Worm (Caenorhabditis elegans): ENCODE measurements around the gene Y48A6C.8.

The Y48A6C.8 gene

DNA sequence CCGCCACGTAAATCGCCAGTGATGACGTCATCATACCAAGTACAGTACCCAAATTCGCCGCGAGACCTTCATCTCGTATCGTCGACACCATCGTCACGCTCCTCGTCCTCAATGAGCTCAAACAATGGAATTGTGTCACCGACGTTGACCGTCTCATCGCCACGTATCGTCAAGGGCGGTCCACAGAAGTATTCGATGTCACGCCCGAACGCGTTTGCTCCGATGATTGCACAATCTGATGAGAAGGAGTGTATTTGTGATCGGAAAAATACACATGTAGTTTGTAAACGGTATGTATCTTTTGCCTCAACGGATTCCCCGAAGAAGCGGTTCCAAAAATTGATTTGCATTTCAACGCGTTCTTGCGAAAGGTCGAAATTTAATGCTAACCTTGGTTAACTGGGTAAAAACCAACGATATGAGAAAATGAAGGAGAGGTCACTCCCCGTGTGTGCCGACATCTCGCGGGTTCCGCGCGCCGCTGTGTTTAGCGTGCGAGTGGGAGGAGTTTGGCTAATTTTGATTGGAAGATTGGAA is 37.2 kb downstream of the Y48A6C.8 start (continued):
- no peak for TF ChIP-seq B0261.1 (tag; optimal IDR thresholded peaks at IDR 0.05)
- no peak for TF ChIP-seq attf-3 (GFP tag; conservative IDR thresholded peaks at IDR 0.05)
- TF ChIP-seq sea-2 (GFP tag; IDR thresholded peaks at IDR 0.05), result no peak
- TF ChIP-seq F49E8.2 (tag; optimal IDR thresholded peaks at IDR 0.05; ENCODE audit: insufficient read depth), result peak; percentile 92
- TF ChIP-seq egl-18 (GFP tag; IDR thresholded peaks at IDR 0.05), result no peak
- TF ChIP-seq madf-3 (GFP tag; IDR thresholded peaks at IDR 0.05), result 0 out of 2 replicates have a peak, but pooled peaks have one; percentile 62
- peak; percentile 82 for TF ChIP-seq F52B5.7 (tag; optimal IDR thresholded peaks at IDR 0.05)
- TF ChIP-seq ZK185.1 (tag; optimal IDR thresholded peaks at IDR 0.05; ENCODE audit: poor library complexity, severe bottlenecking), result peak; percentile 36
- peak; percentile 90 for TF ChIP-seq ceh-100 (GFP tag; IDR thresholded peaks at IDR 0.05)
- no peak for TF ChIP-seq dpl-1 (GFP tag; optimal IDR thresholded peaks at IDR 0.05)
- TF ChIP-seq attf-5 (GFP tag; optimal IDR thresholded peaks at IDR 0.05), result no peak
- peak; percentile 59 for TF ChIP-seq him-1 (tag; optimal IDR thresholded peaks at IDR 0.05)
- TF ChIP-seq somi-1 (GFP tag; optimal IDR thresholded peaks at IDR 0.05), result no peak
- no peak for TF ChIP-seq nfya-1 (tag; optimal IDR thresholded peaks at IDR 0.05; ENCODE audit: borderline replicate concordance, insufficient read depth)
- TF ChIP-seq gei-17 (GFP tag; optimal IDR thresholded peaks at IDR 0.05), result peak; percentile 51
- TF ChIP-seq pbrm-1 (GFP tag; IDR thresholded peaks at IDR 0.05), result peak; percentile 92
- TF ChIP-seq mcd-1 (GFP tag; IDR thresholded peaks at IDR 0.05), result peak; percentile 62
- no peak for TF ChIP-seq nhr-179 (tag; optimal IDR thresholded peaks at IDR 0.05)
- TF ChIP-seq fkh-3 (tag; optimal IDR thresholded peaks at IDR 0.05), result peak; percentile 13
- TF ChIP-seq F22D6.2 (tag; optimal IDR thresholded peaks at IDR 0.05), result no peak
- TF ChIP-seq nfya-2 (GFP tag; IDR thresholded peaks at IDR 0.05), result 0 out of 2 replicates have a peak, but pooled peaks have one; percentile 4
- TF ChIP-seq ceh-27 (GFP tag; optimal IDR thresholded peaks at IDR 0.05), result no peak
- peak; percentile 52 for TF ChIP-seq unc-130 (GFP tag; optimal IDR thresholded peaks at IDR 0.05)
- TF ChIP-seq dox-1 (GFP tag; IDR thresholded peaks at IDR 0.05), result peak; percentile 61
- peak; percentile 26 for TF ChIP-seq ztf-26 (tag; optimal IDR thresholded peaks at IDR 0.05)
- no peak for TF ChIP-seq F39B2.1 (GFP tag; IDR thresholded peaks at IDR 0.05)
- peak; percentile 43 for TF ChIP-seq die-1 (tag; optimal IDR thresholded peaks at IDR 0.05)
- TF ChIP-seq egrh-3 (GFP tag; IDR thresholded peaks at IDR 0.05), result no peak
- TF ChIP-seq aptf-3 (GFP tag; IDR thresholded peaks at IDR 0.05), result 0 out of 2 replicates have a peak, but pooled peaks have one; percentile 41
- TF ChIP-seq zfh-2 (GFP tag; conservative IDR thresholded peaks at IDR 0.05), result no peak; the same call in 1 of the 2 replicates
- TF ChIP-seq nhr-90 (tag; optimal IDR thresholded peaks at IDR 0.05), result no peak
- peak; percentile 78 for TF ChIP-seq tbp1 (GFP tag; optimal IDR thresholded peaks at IDR 0.05)
- no peak for TF ChIP-seq tbx-9 (tag; optimal IDR thresholded peaks at IDR 0.05; ENCODE audit: borderline replicate concordance)
- peak; percentile 79 for TF ChIP-seq chd-7 (tag; optimal IDR thresholded peaks at IDR 0.05)
- no peak for TF ChIP-seq bed-2 (GFP tag; IDR thresholded peaks at IDR 0.05)
- TF ChIP-seq repo-1 (tag; optimal IDR thresholded peaks at IDR 0.05), result peak; percentile 75
- TF ChIP-seq Y53G8AR.9 (GFP tag; conservative IDR thresholded peaks at IDR 0.05), result peak; percentile 54; the same call in 1 of the 2 replicates
- TF ChIP-seq ama-1 (optimal IDR thresholded peaks at IDR 0.05), result peak; percentile 97
- TF ChIP-seq ama-1 (GFP tag; optimal IDR thresholded peaks at IDR 0.05), result no peak
- TF ChIP-seq ztf-18 (tag; optimal IDR thresholded peaks at IDR 0.05), result peak; percentile 2
- TF ChIP-seq lin-40 (tag; optimal IDR thresholded peaks at IDR 0.05), result peak; percentile 24
- TF ChIP-seq T26A5.8 (tag; optimal IDR thresholded peaks at IDR 0.05), result peak; percentile 32
- TF ChIP-seq Y79H2A.3 (GFP tag; conservative IDR thresholded peaks at IDR 0.05), result 0 out of 2 replicates have a peak, but pooled peaks have one; percentile 42
- TF ChIP-seq D2030.7 (GFP tag; IDR thresholded peaks at IDR 0.05), result peak; percentile 89
- no peak for TF ChIP-seq Y67H2A.10 (GFP tag; conservative IDR thresholded peaks at IDR 0.05)
- 0 out of 2 replicates have a peak, but pooled peaks have one; percentile 68 for TF ChIP-seq lin-26 (GFP tag; IDR thresholded peaks at IDR 0.05)
- no peak for TF ChIP-seq sdz-38 (tag; optimal IDR thresholded peaks at IDR 0.05)
- TF ChIP-seq unc-62 (GFP tag; optimal IDR thresholded peaks at IDR 0.05), result no peak
- TF ChIP-seq dpff-1 (tag; optimal IDR thresholded peaks at IDR 0.05), result peak; percentile 31
